Fruit fly (Drosophila melanogaster) whole organism, wandering third instar larva: ENCODE data around the gene Atat.

ENCODE experiments used
- Abd-B ChIP-seq: fragments of >200 bp; optimal IDR thresholded peaks from 2 replicates; lab custom pipeline; 2017; ENCODE audit warnings: missing biosample characterization, missing genetic modification characterization
- CG32264 ChIP-seq: fragments of 200-800 bp; sonication (Bioruptor generic); optimal IDR thresholded peaks from 2 replicates; lab custom pipeline; 2016; ENCODE audit warnings: missing biosample characterization, missing genetic modification characterization
- CG9705 ChIP-seq: fragments of 200-800 bp; sonication (Bioruptor generic); optimal IDR thresholded peaks from 2 replicates; lab custom pipeline; 2018; ENCODE audit warnings: missing biosample characterization, mild to moderate bottlenecking, missing genetic modification characterization
- Hr78 ChIP-seq: fragments of >200 bp; optimal IDR thresholded peaks from 2 replicates; lab custom pipeline; 2017; ENCODE audit warnings: missing biosample characterization, missing genetic modification characterization
- N ChIP-seq: fragments of >200 bp; optimal IDR thresholded peaks from 2 replicates; lab custom pipeline; 2018; ENCODE audit warnings: missing biosample characterization, missing external identifiers, missing genetic modification characterization
- br ChIP-seq: fragments of 200-800 bp; sonication (Bioruptor generic); optimal IDR thresholded peaks from 2 replicates; lab custom pipeline; 2016; ENCODE audit warnings: missing biosample characterization, missing genetic modification characterization
- dl ChIP-seq, 2 experiments: fragments of 175-275, 200-275 bp in 1 of 2; fragments of 200-275 bp in 1 of 2; sonication (Bioruptor generic); optimal IDR thresholded peaks; lab custom pipeline; 2018; ENCODE audit warnings: mild to moderate bottlenecking in 2 of 2, missing biosample characterization in 2 of 2, missing genetic modification characterization in 2 of 2, moderate library complexity in 2 of 2; ENCODE audit not compliant: partially characterized antibody in 2 of 2, insufficient read depth in 1 of 2
- dsf ChIP-seq: sonication (Bioruptor generic); optimal IDR thresholded peaks from 2 replicates; lab custom pipeline; 2016; ENCODE audit warnings: missing biosample characterization, missing genetic modification characterization, borderline replicate concordance
- psq ChIP-seq: fragments of 200-800 bp; sonication (Bioruptor generic); optimal IDR thresholded peaks from 3 replicates; lab custom pipeline; 2017; ENCODE audit warnings: missing biosample characterization, mild to moderate bottlenecking, missing genetic modification characterization, moderate library complexity
- sv ChIP-seq: fragments of 200-800 bp; sonication (Bioruptor generic); optimal IDR thresholded peaks from 3 replicates; lab custom pipeline; 2016; ENCODE audit warnings: missing biosample characterization, missing genetic modification characterization
- usp ChIP-seq: fragments of >200 bp; optimal IDR thresholded peaks from 2 replicates; lab custom pipeline; 2017; ENCODE audit warnings: missing biosample characterization, missing genetic modification characterization
- woc ChIP-seq: sonication (Bioruptor generic); optimal IDR thresholded peaks from 2 replicates; lab custom pipeline; 2016; ENCODE audit warnings: missing biosample characterization, mild to moderate bottlenecking, missing genetic modification characterization

- no peak for TF ChIP-seq psq (GFP tag; lab: Kevin White, UChicago)
- no peak for TF ChIP-seq N (GFP tag; lab: Kevin White, UChicago)
- no peak for TF ChIP-seq br (GFP tag; lab: Kevin White, UChicago)
- no peak for TF ChIP-seq CG9705 (GFP tag; lab: Kevin White, UChicago)
- no peak for TF ChIP-seq CG32264
- peak; percentile 18 for TF ChIP-seq woc
- TF ChIP-seq dl (GFP tag; optimal IDR thresholded peaks at IDR 0.05; lab: Kevin White, UChicago; ENCODE audit: insufficient read depth in 1 of 2, partially characterized antibody in 2 of 2), result no peak
- no peak for TF ChIP-seq sv
- TF ChIP-seq dsf, result no peak
- no peak for TF ChIP-seq Abd-B
- TF ChIP-seq Hr78 (GFP tag; lab: Kevin White, UChicago), result no peak
- no peak for TF ChIP-seq usp (GFP tag; lab: Kevin White, UChicago)
These were observed 28.5 kb downstream of the Atat start for dm6 chr3L:9398028-9398427.
